In the genomic region with DNA sequence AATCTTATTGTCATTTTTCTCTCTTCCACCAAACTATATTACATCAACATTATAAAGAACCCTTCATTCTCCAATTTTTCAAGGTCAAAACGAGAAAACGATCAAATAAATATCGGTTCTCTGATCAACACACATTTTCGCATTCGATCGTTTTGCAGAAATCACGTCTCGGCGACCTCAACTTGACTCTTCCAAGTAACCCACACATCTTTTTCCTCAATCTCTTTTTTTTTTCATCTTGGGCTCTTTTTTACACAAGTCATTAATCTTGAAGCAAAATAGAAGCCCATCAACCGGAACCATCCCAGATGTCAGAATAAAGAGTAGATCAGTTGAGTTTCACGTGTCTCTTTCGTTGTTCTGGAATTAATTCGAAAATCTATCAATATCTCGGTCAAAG, we compare ENCODE assay signal across 1 worm cellular context.
TF ChIP-seq lines count a peak whose summit lies in the region.

No protein-coding gene starts in this region.

TF ChIP-seq in whole organism, L1 larva, 84 proteins besides CTCF, POLR2A, EP300 and RAD21 (continued from another document):
- TF ChIP-seq ces-1 (GFP tag; optimal IDR thresholded peaks at IDR 0.05; lab: Kevin White, UChicago) (no peak), lin-13 (GFP tag; optimal IDR thresholded peaks at IDR 0.05; lab: Kevin White, UChicago) (no peak), lir-3 (tag; optimal IDR thresholded peaks at IDR 0.05; lab: Kevin White, UChicago; ENCODE audit: poor library complexity) (no peak), vab-15 (tag; optimal IDR thresholded peaks at IDR 0.05; lab: Kevin White, UChicago) (no peak), hlh-17 (GFP tag; optimal IDR thresholded peaks at IDR 0.05; lab: Kevin White, UChicago; ENCODE audit: borderline replicate concordance) (no peak), efl-1 (optimal IDR thresholded peaks at IDR 0.05; lab: Kevin White, UChicago) (no peak), efl-1 (GFP tag; optimal IDR thresholded peaks at IDR 0.05 in 1 of 2; lab: Kevin White, UChicago) (peak in 1 of 2 experiments; percentile 36), C16A3.4 (tag; optimal IDR thresholded peaks at IDR 0.05; lab: Kevin White, UChicago) (peak; percentile 23), nhr-76 (tag; optimal IDR thresholded peaks at IDR 0.05; lab: Kevin White, UChicago) (no peak), mef-2 (tag; optimal IDR thresholded peaks at IDR 0.05; lab: Kevin White, UChicago) (peak; percentile 60), alr-1 (tag; optimal IDR thresholded peaks at IDR 0.05; lab: Kevin White, UChicago; ENCODE audit: borderline replicate concordance) (no peak), ceh-63 (GFP tag; optimal IDR thresholded peaks at IDR 0.05; lab: Kevin White, UChicago) (no peak), egl-27 (tag; optimal IDR thresholded peaks at IDR 0.05; lab: Kevin White, UChicago) (no peak), aha-1 (tag; optimal IDR thresholded peaks at IDR 0.05; lab: Kevin White, UChicago) (peak; percentile 33), hlh-4 (tag; optimal IDR thresholded peaks at IDR 0.05; lab: Kevin White, UChicago) (no peak), mdl-1 (tag; optimal IDR thresholded peaks at IDR 0.05; lab: Kevin White, UChicago) (peak in 1 of 2 experiments; percentile 3), dpl-1 (GFP tag; optimal IDR thresholded peaks at IDR 0.05; lab: Kevin White, UChicago) (no peak), tlp-1 (tag; optimal IDR thresholded peaks at IDR 0.05; lab: Kevin White, UChicago) (no peak), rnt-1 (tag; optimal IDR thresholded peaks at IDR 0.05; lab: Kevin White, UChicago) (peak; percentile 88), tbx-2 (tag; optimal IDR thresholded peaks at IDR 0.05; lab: Kevin White, UChicago) (peak; percentile 21), nhr-84 (tag; optimal IDR thresholded peaks at IDR 0.05; lab: Kevin White, UChicago) (no peak), nhr-71 (tag; optimal IDR thresholded peaks at IDR 0.05; lab: Kevin White, UChicago) (peak; percentile 91), ets-5 (GFP tag; IDR thresholded peaks at IDR 0.05; lab: Robert Waterston, UW) (no peak)
TF ChIP-seq in whole organism, L1 larva: peak in this region for 22.
